Fruit fly (Drosophila melanogaster): ENCODE data around the gene Cdc23.
A peak's percentile ranks its signal among the peaks of the same experiment; 100 is the strongest.

Cdc23 gene

dm6 chr2L:20420035-20420434, 39.1 kb upstream of the Cdc23 start:
- TF ChIP-seq sv (GFP tag; optimal IDR thresholded peaks at IDR 0.05) (no peak), lola (GFP tag; optimal IDR thresholded peaks at IDR 0.05) (no peak), N (GFP tag; optimal IDR thresholded peaks at IDR 0.05) (no peak)

dm6 chr2L:20424560-20424959, 34.6 kb upstream of the Cdc23 start, which contains the start of gene CG15130:
CG15130 (minus strand) TSS chr2L:20424660.
- no peak for TF ChIP-seq HLH106 (tag; optimal IDR thresholded peaks at IDR 0.05)
- TF ChIP-seq Hnf4 (GFP tag; optimal IDR thresholded peaks at IDR 0.05) = no peak
- TF ChIP-seq dsf (GFP tag; optimal IDR thresholded peaks at IDR 0.05; ENCODE audit: borderline replicate concordance) = no peak
- no peak for TF ChIP-seq Dif (GFP tag; optimal IDR thresholded peaks at IDR 0.05; ENCODE audit: partially characterized antibody)
- TF ChIP-seq Rel (GFP tag; optimal IDR thresholded peaks at IDR 0.05) = no peak
- TF ChIP-seq Rel (tag; optimal IDR thresholded peaks at IDR 0.05) = no peak
- TF ChIP-seq ey (GFP tag; optimal IDR thresholded peaks at IDR 0.05) = no peak
- TF ChIP-seq tai (GFP tag; optimal IDR thresholded peaks at IDR 0.05) = no peak
- no peak for TF ChIP-seq Myc (optimal IDR thresholded peaks at IDR 0.05)
- TF ChIP-seq psq (GFP tag; optimal IDR thresholded peaks at IDR 0.05) = no peak
- TF ChIP-seq Jra (GFP tag; optimal IDR thresholded peaks at IDR 0.05) = no peak
- TF ChIP-seq OdsH (GFP tag; optimal IDR thresholded peaks at IDR 0.05) = no peak
- no peak for TF ChIP-seq Sp1 (GFP tag; optimal IDR thresholded peaks at IDR 0.05)
- no peak for TF ChIP-seq h (GFP tag; optimal IDR thresholded peaks at IDR 0.05)
- TF ChIP-seq fru (GFP tag; optimal IDR thresholded peaks at IDR 0.05) = no peak
- no peak for TF ChIP-seq Hr83 (GFP tag; optimal IDR thresholded peaks at IDR 0.05; ENCODE audit: poor library complexity, severe bottlenecking)
- TF ChIP-seq rgr (GFP tag; optimal IDR thresholded peaks at IDR 0.05) = no peak
- TF ChIP-seq CG32264 (GFP tag; optimal IDR thresholded peaks at IDR 0.05) = no peak

DNA sequence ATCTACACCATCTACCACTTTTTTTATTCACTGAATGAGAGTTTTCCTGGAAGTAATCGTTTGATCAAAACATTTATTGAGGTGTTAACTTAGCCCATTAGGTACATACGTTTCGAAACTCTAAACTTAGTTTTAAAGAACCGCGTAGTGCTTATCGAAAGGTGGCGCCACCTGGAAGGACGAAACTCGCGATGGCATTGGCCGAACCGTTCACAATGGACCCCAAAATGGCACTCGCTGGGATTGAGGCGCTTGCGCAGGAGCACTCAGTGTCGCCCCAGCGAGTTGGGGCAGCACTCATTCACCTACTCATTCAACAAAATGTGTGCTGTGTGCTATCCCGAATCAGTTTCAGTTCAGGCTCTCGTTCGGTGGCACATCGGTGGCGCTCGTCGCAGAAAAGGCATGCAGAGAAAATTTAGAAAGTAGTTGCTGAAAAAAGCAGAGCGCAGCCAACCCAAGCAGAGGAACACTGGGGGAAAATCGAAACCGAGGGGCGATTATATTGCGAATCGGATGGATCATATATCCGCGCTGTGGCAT, 33.2 kb upstream of the Cdc23 start, which contains the start of gene CG31688:
Gene CG31688, plus strand, starts transcription at position 346 of the 543 bp plus-strand sequence.
- TF ChIP-seq Dfd (GFP tag; optimal IDR thresholded peaks at IDR 0.05) (no peak), pan (optimal IDR thresholded peaks at IDR 0.05) (no peak), CG32264 (GFP tag; optimal IDR thresholded peaks at IDR 0.05) (no peak), Rel (GFP tag; optimal IDR thresholded peaks at IDR 0.05) (no peak), Rel (tag; optimal IDR thresholded peaks at IDR 0.05) (no peak), brk (GFP tag; optimal IDR thresholded peaks at IDR 0.05) (no peak), CrebA (GFP tag; optimal IDR thresholded peaks at IDR 0.05; ENCODE audit: borderline replicate concordance) (no peak), Hnf4 (GFP tag; optimal IDR thresholded peaks at IDR 0.05) (no peak), dsf (GFP tag; optimal IDR thresholded peaks at IDR 0.05; ENCODE audit: borderline replicate concordance) (no peak), dmrt93B (GFP tag; optimal IDR thresholded peaks at IDR 0.05) (no peak), sage (GFP tag; optimal IDR thresholded peaks at IDR 0.05) (no peak), Hr83 (GFP tag; optimal IDR thresholded peaks at IDR 0.05; ENCODE audit: poor library complexity, severe bottlenecking) (no peak), HLH106 (tag; optimal IDR thresholded peaks at IDR 0.05) (no peak), OdsH (GFP tag; optimal IDR thresholded peaks at IDR 0.05) (no peak), Hr78 (GFP tag; optimal IDR thresholded peaks at IDR 0.05) (no peak), usp (GFP tag; optimal IDR thresholded peaks at IDR 0.05) (no peak), Myc (optimal IDR thresholded peaks at IDR 0.05) (no peak), GATAd (GFP tag; optimal IDR thresholded peaks at IDR 0.05) (no peak), Dif (GFP tag; optimal IDR thresholded peaks at IDR 0.05; ENCODE audit: partially characterized antibody) (no peak)

DNA sequence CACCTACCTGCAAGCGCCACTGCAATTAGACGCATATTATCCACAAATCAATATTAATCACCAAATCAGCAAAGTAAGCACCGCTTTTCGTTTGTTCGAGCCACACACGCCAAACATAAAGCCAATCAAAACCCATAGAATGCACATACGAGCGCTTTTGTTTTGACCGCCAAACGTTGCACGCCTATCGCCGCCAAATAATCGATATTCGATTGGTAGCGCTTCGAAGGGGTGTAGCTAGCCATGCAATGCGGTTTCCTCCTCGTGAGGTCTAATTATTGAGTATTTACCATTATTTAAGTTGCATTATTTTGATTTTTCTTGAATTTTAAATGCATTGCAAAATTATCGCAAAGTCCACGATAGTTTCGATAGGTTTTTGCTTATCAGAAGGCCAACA, 31.7 kb upstream of the Cdc23 start:
- no peak for TF ChIP-seq Hr78 (GFP tag; optimal IDR thresholded peaks at IDR 0.05)
- no peak for TF ChIP-seq Sp1 (GFP tag; optimal IDR thresholded peaks at IDR 0.05)
- TF ChIP-seq Rel (GFP tag; optimal IDR thresholded peaks at IDR 0.05) = no peak
- peak; percentile 21 for TF ChIP-seq Rel (tag; optimal IDR thresholded peaks at IDR 0.05)

DNA sequence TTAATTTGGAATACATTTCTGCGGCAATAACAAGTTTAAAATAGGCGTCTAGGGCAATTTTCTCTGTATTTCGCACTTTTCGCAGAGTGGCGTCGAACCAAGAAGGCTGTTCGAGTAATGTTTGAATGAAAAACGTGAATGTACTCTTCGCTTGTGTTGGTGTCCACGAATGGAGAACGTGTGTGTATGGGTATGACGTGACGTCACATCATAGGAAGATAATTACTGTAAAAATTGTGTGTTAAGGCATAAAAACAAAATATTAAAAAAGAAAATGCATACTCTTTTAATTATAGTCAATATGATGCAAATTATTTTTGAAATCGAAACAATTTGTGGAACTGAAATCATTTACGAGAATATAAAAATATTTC, 30.8 kb upstream of the Cdc23 start:
- TF ChIP-seq N (GFP tag; optimal IDR thresholded peaks at IDR 0.05) = no peak

- peak; percentile 39 for TF ChIP-seq psq (GFP tag; optimal IDR thresholded peaks at IDR 0.05)
- TF ChIP-seq Rel (GFP tag; optimal IDR thresholded peaks at IDR 0.05) = peak; percentile 36
- peak; percentile 61 for TF ChIP-seq Rel (tag; optimal IDR thresholded peaks at IDR 0.05)
- peak; percentile 26 for TF ChIP-seq Hr83 (GFP tag; optimal IDR thresholded peaks at IDR 0.05; ENCODE audit: poor library complexity, severe bottlenecking)
- peak; percentile 44 for TF ChIP-seq h (GFP tag; optimal IDR thresholded peaks at IDR 0.05)
- peak; percentile 34 for TF ChIP-seq Vsx2 (GFP tag; optimal IDR thresholded peaks at IDR 0.05; ENCODE audit: partially characterized antibody)
- TF ChIP-seq CG32264 (GFP tag; optimal IDR thresholded peaks at IDR 0.05) = no peak
- TF ChIP-seq Myc (optimal IDR thresholded peaks at IDR 0.05) = peak; percentile 64
- TF ChIP-seq OdsH (GFP tag; optimal IDR thresholded peaks at IDR 0.05) = peak; percentile 51
- peak; percentile 2 for TF ChIP-seq br (GFP tag; optimal IDR thresholded peaks at IDR 0.05)
- no peak for TF ChIP-seq Dif (GFP tag; optimal IDR thresholded peaks at IDR 0.05; ENCODE audit: partially characterized antibody)
- no peak for TF ChIP-seq GATAd (GFP tag; optimal IDR thresholded peaks at IDR 0.05)
- peak; percentile 16 for TF ChIP-seq Sp1 (GFP tag; optimal IDR thresholded peaks at IDR 0.05)
- no peak for TF ChIP-seq Mio (GFP tag; optimal IDR thresholded peaks at IDR 0.05)
- TF ChIP-seq CG9705 (GFP tag; optimal IDR thresholded peaks at IDR 0.05) = no peak
- no peak for TF ChIP-seq foxo (GFP tag; optimal IDR thresholded peaks at IDR 0.05)
- peak; percentile 48 for TF ChIP-seq rgr (GFP tag; optimal IDR thresholded peaks at IDR 0.05)
These were observed 30.3 kb upstream of the Cdc23 start for dm6 chr2L:20428756-20429408.
